ENCODE assay signal across 3 fruit fly cellular contexts in genomic region chr2L:11516526-11517441, dm6.
A peak's percentile ranks its signal among the peaks of the same experiment; 100 is the strongest.
TF ChIP-seq lines count a peak whose summit lies in the region.

Gene Dlg5 (minus strand): TSS chr2L:11517081.
Gene CG4970 (plus strand): TSS chr2L:11517391.

TF ChIP-seq in whole organism, adult, 20 proteins besides CTCF, POLR2A, EP300 and RAD21 (continued from another document):
- TF ChIP-seq CG12768 (GFP tag; optimal IDR thresholded peaks at IDR 0.05; lab: Kevin White, UChicago) (peak; percentile 45), cnc (optimal IDR thresholded peaks at IDR 0.05; lab: Kevin White, UChicago) (no peak)

TF ChIP-seq in whole organism, embryonic, 481 proteins besides CTCF, POLR2A, EP300 and RAD21 (continued from another document and continues in another):
- TF ChIP-seq NC2β (GFP tag; optimal IDR thresholded peaks at IDR 0.05; lab: Kevin White, UChicago) (peak; percentile 35), CG2129 (GFP tag; IDR thresholded peaks at IDR 0.05; lab: Robert Waterston, UW; ENCODE audit: partially characterized antibody) (peak; percentile 43; the same call in 1 of the 2 replicates), Abd-B (GFP tag; optimal IDR thresholded peaks at IDR 0.05; lab: Kevin White, UChicago) (no peak), CG34422 (GFP tag; IDR thresholded peaks at IDR 0.05; lab: Robert Waterston, UW) (peak; percentile 88), inv (GFP tag; IDR thresholded peaks at IDR 0.05; lab: Robert Waterston, UW; ENCODE audit: partially characterized antibody) (peak; percentile 76), CG6791 (GFP tag; IDR thresholded peaks at IDR 0.05; lab: Robert Waterston, UW; ENCODE audit: partially characterized antibody) (peak; percentile 74), Hsf (GFP tag; optimal IDR thresholded peaks at IDR 0.05; lab: Kevin White, UChicago) (peak; percentile 23), grn (GFP tag; optimal IDR thresholded peaks at IDR 0.05; lab: Kevin White, UChicago) (peak; percentile 93), hbn (GFP tag; IDR thresholded peaks at IDR 0.05; lab: Robert Waterston, UW; ENCODE audit: partially characterized antibody) (peak; percentile 67; the same call in 1 of the 2 replicates), hb (GFP tag; IDR thresholded peaks at IDR 0.05; lab: Robert Waterston, UW; ENCODE audit: partially characterized antibody) (0 out of 3 replicates have a peak, but pooled peaks have one; percentile 72), CG2712 (tag; optimal IDR thresholded peaks at IDR 0.05; lab: Kevin White, UChicago) (no peak), Elba2 (GFP tag; optimal IDR thresholded peaks at IDR 0.05; lab: Kevin White, UChicago) (peak; percentile 63), onecut (GFP tag; IDR thresholded peaks at IDR 0.05; lab: Robert Waterston, UW) (peak; percentile 40; the same call in 1 of the 2 replicates), CG7987 (GFP tag; optimal IDR thresholded peaks at IDR 0.05; lab: Kevin White, UChicago) (no peak), CG4360 (GFP tag; IDR thresholded peaks at IDR 0.05; lab: Robert Waterston, UW) (0 out of 2 replicates have a peak, but pooled peaks have one; percentile 16), Lhr (GFP tag; optimal IDR thresholded peaks at IDR 0.05; lab: Kevin White, UChicago) (peak; percentile 91), Lpt (GFP tag; optimal IDR thresholded peaks at IDR 0.05; lab: Kevin White, UChicago) (no peak), CG10979 (tag; optimal IDR thresholded peaks at IDR 0.05; lab: Kevin White, UChicago) (no peak), gce (GFP tag; IDR thresholded peaks at IDR 0.05; lab: Robert Waterston, UW) (no peak), CG1647 (GFP tag; optimal IDR thresholded peaks at IDR 0.05; lab: Kevin White, UChicago) (no peak), crol (GFP tag; IDR thresholded peaks at IDR 0.05; lab: Robert Waterston, UW) (peak; percentile 69), tup (GFP tag; optimal IDR thresholded peaks at IDR 0.05; lab: Kevin White, UChicago) (no peak), Ets65A (GFP tag; lab: Kevin White, UChicago) (peak; percentile 90), CG42726 (GFP tag; IDR thresholded peaks at IDR 0.05; lab: Robert Waterston, UW; ENCODE audit: partially characterized antibody) (0 out of 2 replicates have a peak, but pooled peaks have one; percentile 13), NFAT (GFP tag; IDR thresholded peaks at IDR 0.05; lab: Robert Waterston, UW) (peak; percentile 63; the same call in 1 of the 2 replicates), Doc3 (GFP tag; IDR thresholded peaks at IDR 0.05; lab: Robert Waterston, UW; ENCODE audit: partially characterized antibody) (peak; percentile 68), vnd (GFP tag; IDR thresholded peaks at IDR 0.05; lab: Robert Waterston, UW; ENCODE audit: partially characterized antibody) (peak; percentile 55), Dek (tag; optimal IDR thresholded peaks at IDR 0.05; lab: Kevin White, UChicago) (peak; percentile 34), nerfin-2 (GFP tag; IDR thresholded peaks at IDR 0.05; lab: Robert Waterston, UW; ENCODE audit: partially characterized antibody) (peak; percentile 66; the same call in 1 of the 2 replicates), pita (GFP tag; optimal IDR thresholded peaks at IDR 0.05; lab: Kevin White, UChicago) (peak; percentile 97), zfh1 (GFP tag; IDR thresholded peaks at IDR 0.05; lab: Robert Waterston, UW) (0 out of 3 replicates have a peak, but pooled peaks have one; percentile 24), seq (GFP tag; IDR thresholded peaks at IDR 0.05; lab: Robert Waterston, UW) (no peak), E2f2 (GFP tag; IDR thresholded peaks at IDR 0.05; lab: Robert Waterston, UW) (peak; percentile 77), ci (GFP tag; IDR thresholded peaks at IDR 0.05; lab: Robert Waterston, UW) (peak; percentile 45; the same call in 1 of the 3 replicates), CG30403 (GFP tag; optimal IDR thresholded peaks at IDR 0.05; lab: Kevin White, UChicago) (no peak), CG10321 (GFP tag; IDR thresholded peaks at IDR 0.05; lab: Robert Waterston, UW) (peak; percentile 72), CG18599 (GFP tag; optimal IDR thresholded peaks at IDR 0.05; lab: Kevin White, UChicago) (peak; percentile 37), Deaf1 (tag; optimal IDR thresholded peaks at IDR 0.05; lab: Kevin White, UChicago) (peak; percentile 10), CG1603 (tag; optimal IDR thresholded peaks at IDR 0.05; lab: Kevin White, UChicago) (peak; percentile 81), kah (GFP tag; optimal IDR thresholded peaks at IDR 0.05; lab: Kevin White, UChicago) (peak; percentile 61), CG13775 (GFP tag; optimal IDR thresholded peaks at IDR 0.05; lab: Kevin White, UChicago) (peak; percentile 18), esg (GFP tag; conservative IDR thresholded peaks at IDR 0.05; lab: Robert Waterston, UW) (no peak), bowl (GFP tag; IDR thresholded peaks at IDR 0.05; lab: Robert Waterston, UW) (no peak), CG12659 (GFP tag; optimal IDR thresholded peaks at IDR 0.05; lab: Kevin White, UChicago) (peak; percentile 76), jumu (GFP tag; optimal IDR thresholded peaks at IDR 0.05; lab: Kevin White, UChicago) (peak; percentile 2), zen (tag; optimal IDR thresholded peaks at IDR 0.05; lab: Kevin White, UChicago) (peak; percentile 27), cg (GFP tag; optimal IDR thresholded peaks at IDR 0.05; lab: Kevin White, UChicago) (peak; percentile 98), CG10147 (GFP tag; optimal IDR thresholded peaks at IDR 0.05; lab: Kevin White, UChicago) (peak; percentile 2), CG31224 (GFP tag; IDR thresholded peaks at IDR 0.05; lab: Robert Waterston, UW) (no peak), Stat92E (GFP tag; optimal IDR thresholded peaks at IDR 0.05; lab: Kevin White, UChicago) (peak in 1 of 3 experiments; percentile 4), bbx (GFP tag; IDR thresholded peaks at IDR 0.05; lab: Robert Waterston, UW; ENCODE audit: partially characterized antibody) (peak; percentile 86), dpn (GFP tag; optimal IDR thresholded peaks at IDR 0.05; lab: Kevin White, UChicago) (peak in 1 of 2 experiments; percentile 17), HLH4C (GFP tag; IDR thresholded peaks at IDR 0.05; lab: Robert Waterston, UW; ENCODE audit: partially characterized antibody) (peak; percentile 73), CG10267 (tag; optimal IDR thresholded peaks at IDR 0.05; lab: Kevin White, UChicago) (peak; percentile 61), Xbp1 (GFP tag; optimal IDR thresholded peaks at IDR 0.05; lab: Kevin White, UChicago) (no peak), CG2875 (GFP tag; optimal IDR thresholded peaks at IDR 0.05; lab: Kevin White, UChicago) (no peak), ato (GFP tag; IDR thresholded peaks at IDR 0.05; lab: Robert Waterston, UW; ENCODE audit: partially characterized antibody) (peak; percentile 15; the same call in 1 of the 2 replicates), nmo (GFP tag; optimal IDR thresholded peaks at IDR 0.05; lab: Kevin White, UChicago) (peak; percentile 17), ro (GFP tag; IDR thresholded peaks at IDR 0.05; lab: Robert Waterston, UW) (no peak), fru (optimal IDR thresholded peaks at IDR 0.05; lab: Kevin White, UChicago) (no peak)

TF ChIP-seq in whole organism, wandering third instar larva, 38 proteins besides CTCF, POLR2A, EP300 and RAD21 (continued from another document):
- TF ChIP-seq Dif (GFP tag; optimal IDR thresholded peaks at IDR 0.05; lab: Kevin White, UChicago; ENCODE audit: partially characterized antibody) (no peak), CrebA (GFP tag; optimal IDR thresholded peaks at IDR 0.05; lab: Kevin White, UChicago; ENCODE audit: borderline replicate concordance) (no peak), Sp1 (GFP tag; optimal IDR thresholded peaks at IDR 0.05; lab: Kevin White, UChicago) (no peak), Hnf4 (GFP tag; optimal IDR thresholded peaks at IDR 0.05; lab: Kevin White, UChicago) (no peak), ey (GFP tag; optimal IDR thresholded peaks at IDR 0.05; lab: Kevin White, UChicago) (no peak), Dfd (GFP tag; optimal IDR thresholded peaks at IDR 0.05; lab: Kevin White, UChicago) (no peak)
